Fruit fly (Drosophila melanogaster): ENCODE measurements around the gene CG13398.

CG13398 gene

DNA sequence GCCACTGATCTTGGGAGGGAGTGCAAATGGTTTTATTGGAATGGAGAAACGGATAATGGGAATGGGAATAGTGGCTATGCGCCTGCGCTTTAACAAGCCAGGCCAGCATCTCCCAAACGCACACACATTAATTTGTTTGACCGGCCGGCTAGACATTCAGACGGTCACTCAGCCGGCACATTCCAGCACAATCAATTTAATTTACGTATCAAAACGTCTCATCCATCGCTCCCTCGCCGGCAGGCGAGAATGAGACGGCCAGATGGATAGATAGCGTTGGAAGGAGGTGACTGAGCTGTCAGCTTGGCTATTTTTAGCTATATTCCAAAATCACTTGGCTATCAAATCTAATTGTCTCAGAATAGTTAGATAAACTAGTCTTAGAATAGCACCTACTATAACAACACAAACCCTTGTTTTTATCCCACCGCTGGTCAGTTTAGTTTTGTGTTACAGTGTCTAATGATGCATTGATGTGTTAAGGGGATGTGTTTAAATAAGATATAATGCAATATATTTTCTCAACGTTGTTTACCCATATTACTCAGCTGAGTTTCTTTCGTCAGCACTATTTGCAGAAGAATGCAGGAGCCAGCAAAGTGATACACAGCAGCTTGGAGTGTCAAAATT lies 8.5 kb upstream of the CG13398 start (continued):
- TF ChIP-seq Deaf1 (tag; optimal IDR thresholded peaks at IDR 0.05) (no peak), cwo (GFP tag; optimal IDR thresholded peaks at IDR 0.05) (no peak), CG11504 (tag; optimal IDR thresholded peaks at IDR 0.05) (peak; percentile 21), tap (tag; optimal IDR thresholded peaks at IDR 0.05) (peak; percentile 5), Dref (GFP tag; IDR thresholded peaks at IDR 0.05) (no peak), CG13296 (GFP tag; optimal IDR thresholded peaks at IDR 0.05) (no peak), grn (GFP tag; optimal IDR thresholded peaks at IDR 0.05) (peak; percentile 55), chif (GFP tag; optimal IDR thresholded peaks at IDR 0.05) (peak in 1 of 2 experiments; percentile 47), CG16779 (GFP tag; IDR thresholded peaks at IDR 0.05) (no peak), CG15696 (tag; optimal IDR thresholded peaks at IDR 0.05) (no peak), CG2875 (GFP tag; optimal IDR thresholded peaks at IDR 0.05) (peak; percentile 53), CG2712 (tag; optimal IDR thresholded peaks at IDR 0.05) (peak; percentile 47), CG12391 (tag; optimal IDR thresholded peaks at IDR 0.05) (peak; percentile 14), Camta (GFP tag; optimal IDR thresholded peaks at IDR 0.05) (peak; percentile 28), sd (tag; optimal IDR thresholded peaks at IDR 0.05) (peak; percentile 95), Ets65A (GFP tag) (no peak), CG4617 (GFP tag; optimal IDR thresholded peaks at IDR 0.05; ENCODE audit: borderline replicate concordance) (no peak), CG33557 (GFP tag; optimal IDR thresholded peaks at IDR 0.05) (peak; percentile 29), PHDP (tag; optimal IDR thresholded peaks at IDR 0.05) (peak; percentile 26), sima (GFP tag; optimal IDR thresholded peaks at IDR 0.05) (no peak), CrebB (tag; optimal IDR thresholded peaks at IDR 0.05) (peak; percentile 6), CG8281 (tag; optimal IDR thresholded peaks at IDR 0.05) (peak; percentile 22), CG9876 (GFP tag; optimal IDR thresholded peaks at IDR 0.05) (no peak), cg (GFP tag; optimal IDR thresholded peaks at IDR 0.05) (no peak), nau (GFP tag; optimal IDR thresholded peaks at IDR 0.05) (peak; percentile 14)

DNA sequence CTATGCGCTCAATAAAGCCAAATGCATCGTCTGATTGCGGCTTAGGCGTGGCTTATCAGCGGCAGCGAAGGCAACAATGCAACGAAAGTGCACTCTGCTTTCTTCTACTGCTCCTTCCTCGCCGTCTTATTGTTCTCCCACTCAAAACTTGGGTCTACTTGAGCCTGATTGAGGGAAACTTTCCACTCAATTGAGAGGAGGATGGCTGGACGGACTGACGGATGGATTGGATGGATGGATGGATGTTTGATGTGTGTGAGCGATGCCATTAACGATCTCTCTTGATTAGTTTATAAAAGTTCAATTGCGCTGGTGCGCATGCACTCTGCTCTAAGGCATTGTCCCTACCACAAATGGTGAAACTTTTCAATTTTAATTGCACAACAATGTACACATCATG lies 8.0 kb upstream of the CG13398 start:
- TF ChIP-seq slou (GFP tag; optimal IDR thresholded peaks at IDR 0.05) (no peak), CG8281 (tag; optimal IDR thresholded peaks at IDR 0.05) (peak; percentile 98), CG10431 (GFP tag; optimal IDR thresholded peaks at IDR 0.05) (no peak), fru (optimal IDR thresholded peaks at IDR 0.05) (no peak), tx (GFP tag; optimal IDR thresholded peaks at IDR 0.05) (no peak), gt (GFP tag; IDR thresholded peaks at IDR 0.05) (no peak), Sry-δ (GFP tag; optimal IDR thresholded peaks at IDR 0.05) (no peak), z (GFP tag; IDR thresholded peaks at IDR 0.05) (peak; percentile 79), dmrt11E (tag; optimal IDR thresholded peaks at IDR 0.05) (no peak), Ets65A (GFP tag) (peak; percentile 3), CG14050 (GFP tag; IDR thresholded peaks at IDR 0.05) (no peak), CG7963 (GFP tag; IDR thresholded peaks at IDR 0.05; ENCODE audit: partially characterized antibody) (no peak), Med (GFP tag) (peak; percentile 27)

DNA sequence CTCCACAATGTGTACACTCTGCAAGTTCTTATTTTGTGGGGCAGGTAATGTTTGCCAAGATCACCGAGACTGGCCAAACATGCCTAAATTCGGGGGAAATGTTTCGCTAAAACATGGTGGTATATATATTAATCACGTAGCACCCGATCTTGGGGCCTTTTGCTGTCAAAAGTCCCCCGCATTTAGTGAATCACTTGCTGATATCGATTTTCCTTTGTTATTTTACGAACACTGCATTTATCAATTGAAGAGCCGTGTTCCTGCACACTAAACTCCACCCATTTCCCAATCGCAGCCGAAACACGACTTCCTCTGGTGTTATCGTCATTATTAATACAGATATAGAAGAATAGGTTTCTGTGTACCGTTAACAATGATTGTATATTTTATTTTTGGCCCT lies 6.7 kb upstream of the CG13398 start:
- TF ChIP-seq CG13287 (GFP tag; IDR thresholded peaks at IDR 0.05; ENCODE audit: partially characterized antibody) (no peak), kni (GFP tag; optimal IDR thresholded peaks at IDR 0.05) (peak; percentile 58), sens (GFP tag) (peak; percentile 44)

All from whole organism, embryonic.